Worm (Caenorhabditis elegans) whole organism, L1 larva: Measurements from ENCODE around the gene Y73C8C.8.

Experiments used
- C34B4.2 ChIP-seq: sonication (generic microtip); optimal IDR thresholded peaks from 2 replicates; lab custom pipeline; 2017; ENCODE audit warnings: mild to moderate bottlenecking, missing genetic modification characterization, missing compliant biosample characterization
- aha-1 ChIP-seq: fragments of 150-350 bp; optimal IDR thresholded peaks from 2 replicates; lab custom pipeline; 2014; ENCODE audit warnings: missing biosample characterization, missing genetic modification characterization
- alr-1 ChIP-seq: fragments of 200-800 bp; sonication (Bioruptor generic); optimal IDR thresholded peaks from 2 replicates; lab custom pipeline; 2018; ENCODE audit warnings: borderline replicate concordance, mild to moderate bottlenecking, missing genetic modification characterization, missing compliant biosample characterization
- ama-1 ChIP-seq: fragments of 150-350 bp; optimal IDR thresholded peaks from 2 replicates; lab custom pipeline; 2014
- ceh-8 ChIP-seq: fragments of 200-800 bp; sonication (Bioruptor generic); optimal IDR thresholded peaks from 2 replicates; lab custom pipeline; 2018; ENCODE audit warnings: mild to moderate bottlenecking, missing genetic modification characterization, moderate library complexity, missing compliant biosample characterization
- ceh-82 ChIP-seq, 3 experiments: fragments of 150-350 bp in 1 of 3; sonication (generic microtip) in 2 of 3; optimal IDR thresholded peaks; 2 replicates each; lab custom pipeline; 2014 to 2017; ENCODE audit warnings: missing biosample characterization in 3 of 3, missing genetic modification characterization in 3 of 3
- ceh-90 ChIP-seq: sonication (generic microtip); optimal IDR thresholded peaks from 2 replicates; lab custom pipeline; 2016; ENCODE audit warnings: missing genetic modification characterization, missing compliant biosample characterization
- ces-1 ChIP-seq: fragments of 150-350 bp; optimal IDR thresholded peaks from 2 replicates; lab custom pipeline; 2014; ENCODE audit warnings: missing biosample characterization, missing genetic modification reagents, missing genetic modification characterization
- dsc-1 ChIP-seq: sonication (generic microtip); optimal IDR thresholded peaks from 2 replicates; lab custom pipeline; 2016; ENCODE audit warnings: mild to moderate bottlenecking, missing genetic modification characterization, missing compliant biosample characterization
- efl-1 ChIP-seq, 4 experiments: fragments of 150-350 bp; optimal IDR thresholded peaks in 3 of 4; peaks in 1 of 4; 1 replicate in 1 of 4; 2 replicates in 3 of 4; lab custom pipeline; 2014; ENCODE audit warnings: missing biosample characterization in 2 of 4, missing genetic modification characterization in 2 of 4, missing genetic modification reagents in 2 of 4
- egl-13 ChIP-seq: sonication (generic microtip); optimal IDR thresholded peaks from 2 replicates; lab custom pipeline; 2016; ENCODE audit warnings: missing genotype, missing genetic modification reagents, missing genetic modification characterization, missing compliant biosample characterization
- fkh-10 ChIP-seq: sonication (generic microtip); optimal IDR thresholded peaks from 2 replicates; lab custom pipeline; 2017; ENCODE audit warnings: missing biosample characterization, missing genetic modification reagents, missing genetic modification characterization
- grh-1 ChIP-seq: fragments of 200-800 bp; sonication (Bioruptor generic); IDR thresholded peaks from 2 replicates; pipeline ENCODE4 v1.3.6; 2022; ENCODE audit warnings: missing genetic modification reagents, missing genetic modification characterization, missing compliant biosample characterization
- hpl-2 ChIP-seq: fragments of 150-350 bp; optimal IDR thresholded peaks from 2 replicates; lab custom pipeline; 2014; ENCODE audit warnings: missing biosample characterization, missing genetic modification reagents, missing genetic modification characterization
- irx-1 ChIP-seq: sonication (generic microtip); optimal IDR thresholded peaks from 2 replicates; lab custom pipeline; 2016; ENCODE audit warnings: missing genetic modification characterization, missing compliant biosample characterization
- lin-39 ChIP-seq: fragments of 150-350 bp; optimal IDR thresholded peaks from 2 replicates; lab custom pipeline; 2014; ENCODE audit warnings: missing biosample characterization, missing genetic modification reagents, missing genetic modification characterization
- mdl-1 ChIP-seq, 2 experiments: fragments of 150-350 bp; optimal IDR thresholded peaks; 2 replicates each; lab custom pipeline; 2014 to 2017; ENCODE audit warnings: missing biosample characterization in 2 of 2, missing genetic modification characterization in 2 of 2, inconsistent platforms in 1 of 2
- mef-2 ChIP-seq: fragments of 150-350 bp; optimal IDR thresholded peaks from 2 replicates; lab custom pipeline; 2014; ENCODE audit warnings: missing biosample characterization, missing genetic modification characterization
- nhr-19 ChIP-seq: fragments of 200-800 bp; sonication (Bioruptor generic); conservative IDR thresholded peaks from 2 replicates; pipeline ENCODE4 v1.3.6; 2022; ENCODE audit warnings: missing genetic modification characterization, missing compliant biosample characterization
- nhr-237 ChIP-seq: fragments of 150-350 bp; optimal IDR thresholded peaks from 2 replicates; lab custom pipeline; 2014; ENCODE audit warnings: missing biosample characterization, missing genetic modification characterization
- nhr-47 ChIP-seq: sonication (generic microtip); optimal IDR thresholded peaks from 2 replicates; lab custom pipeline; 2016; ENCODE audit warnings: mild to moderate bottlenecking, missing genetic modification characterization, moderate library complexity, missing compliant biosample characterization
- nhr-76 ChIP-seq: sonication (generic microtip); optimal IDR thresholded peaks from 2 replicates; lab custom pipeline; 2017; ENCODE audit warnings: missing biosample characterization, missing genetic modification characterization
- nhr-85 ChIP-seq: sonication (generic microtip); peaks from one replicate; lab custom pipeline; 2016; ENCODE audit warnings: missing genetic modification characterization, inconsistent platforms, missing compliant biosample characterization
- nhr-90 ChIP-seq: sonication (generic microtip); optimal IDR thresholded peaks from 2 replicates; lab custom pipeline; 2016; ENCODE audit warnings: mild to moderate bottlenecking, missing genetic modification characterization, missing compliant biosample characterization; ENCODE audit not compliant: poor library complexity
- pag-3 ChIP-seq: sonication (generic microtip); optimal IDR thresholded peaks from 2 replicates; lab custom pipeline; 2017; ENCODE audit warnings: missing genetic modification characterization, mild to moderate bottlenecking, missing compliant biosample characterization, antibody characterized with exemption, borderline replicate concordance; ENCODE audit not compliant: insufficient read depth
- pax-3 ChIP-seq: fragments of 200-800 bp; sonication (Bioruptor generic); optimal IDR thresholded peaks from 2 replicates; lab custom pipeline; 2018; ENCODE audit warnings: mild to moderate bottlenecking, missing genetic modification characterization, moderate library complexity, missing compliant biosample characterization
- pqm-1 ChIP-seq: sonication (generic microtip); optimal IDR thresholded peaks from 3 replicates; lab custom pipeline; 2017; ENCODE audit warnings: missing biosample characterization, missing genetic modification characterization
- skn-1 ChIP-seq: fragments of 150-350 bp; optimal IDR thresholded peaks from 2 replicates; lab custom pipeline; 2014; ENCODE audit warnings: missing biosample characterization, missing genetic modification characterization
- snu-23 ChIP-seq: sonication (generic microtip); optimal IDR thresholded peaks from 2 replicates; lab custom pipeline; 2016; ENCODE audit warnings: missing genetic modification characterization, missing compliant biosample characterization
- sox-4 ChIP-seq: sonication (generic microtip); optimal IDR thresholded peaks from 2 replicates; lab custom pipeline; 2016; ENCODE audit warnings: missing genetic modification characterization, missing compliant biosample characterization
- sptf-1 ChIP-seq: fragments of 150-350 bp; optimal IDR thresholded peaks from 2 replicates; lab custom pipeline; 2014; ENCODE audit warnings: missing biosample characterization, missing genetic modification characterization
- sup-37 ChIP-seq: fragments of 200-800 bp; sonication (Bioruptor generic); optimal IDR thresholded peaks from 2 replicates; lab custom pipeline; 2018; ENCODE audit warnings: mild to moderate bottlenecking, missing genetic modification characterization, missing compliant biosample characterization
- unc-62 ChIP-seq: fragments of 150-350 bp; optimal IDR thresholded peaks from 2 replicates; lab custom pipeline; 2014; ENCODE audit warnings: missing biosample characterization, missing genetic modification reagents, missing genetic modification characterization
- unc-98 ChIP-seq: fragments of 200-800 bp; sonication (Bioruptor generic); IDR thresholded peaks from 2 replicates; pipeline ENCODE4 v1.3.6; 2022; ENCODE audit warnings: missing genetic modification characterization, missing compliant biosample characterization
- xbp-1 ChIP-seq: sonication (generic microtip); optimal IDR thresholded peaks from 2 replicates; lab custom pipeline; 2016; ENCODE audit warnings: missing genetic modification characterization, missing compliant biosample characterization
- zag-1 ChIP-seq: fragments of 150-350 bp; optimal IDR thresholded peaks from 2 replicates; lab custom pipeline; 2014; ENCODE audit warnings: missing biosample characterization, missing genetic modification characterization
- ztf-11 ChIP-seq, 2 experiments: sonication (generic microtip); optimal IDR thresholded peaks; 2 replicates each; lab custom pipeline; 2016 to 2017; ENCODE audit warnings: missing genetic modification characterization in 2 of 2, missing biosample characterization in 1 of 2, missing compliant biosample characterization in 1 of 2
- ztf-4 ChIP-seq: fragments of 150-350 bp; optimal IDR thresholded peaks from 2 replicates; lab custom pipeline; 2014; ENCODE audit warnings: missing biosample characterization, missing genetic modification characterization

Gene Y73C8C.8

ce11 chrV:3159252-3159651, 45.6 kb upstream of the Y73C8C.8 start, which contains the start of gene C36C5.12:
Gene C36C5.12 (minus strand): TSS chrV:3159352.
- TF ChIP-seq efl-1 (optimal IDR thresholded peaks at IDR 0.05; lab: Kevin White, UChicago), result no peak
- peak in 1 of 2 experiments; percentile 29 for TF ChIP-seq efl-1 (GFP tag; optimal IDR thresholded peaks at IDR 0.05 in 1 of 2; lab: Kevin White, UChicago)
- TF ChIP-seq ceh-90 (tag; lab: Kevin White, UChicago), result no peak

- TF ChIP-seq pax-3 (no peak), ces-1 (GFP tag; lab: Kevin White, UChicago) (no peak), irx-1 (tag; lab: Kevin White, UChicago) (no peak), skn-1 (tag; lab: Kevin White, UChicago) (no peak), aha-1 (no peak), grh-1 (no peak), dsc-1 (tag; lab: Kevin White, UChicago) (no peak), snu-23 (GFP tag; lab: Kevin White, UChicago) (no peak), sptf-1 (no peak), ztf-4 (tag; lab: Kevin White, UChicago) (no peak), ceh-90 (tag; lab: Kevin White, UChicago) (no peak), C34B4.2 (no peak)
Measured at ce11 chrV:3158379-3158778, 44.7 kb upstream of the Y73C8C.8 start.

ce11 chrV:3156786-3157185, 43.1 kb upstream of the Y73C8C.8 start, which contains the start of gene exh-1:
Gene exh-1 (plus strand): TSS chrV:3157086.
- TF ChIP-seq sox-4 (no peak), pag-3 (no peak), nhr-47 (no peak)

ce11 chrV:3155072-3155471, 41.4 kb upstream of the Y73C8C.8 start, which contains the start of gene srab-7:
Gene srab-7 (minus strand): TSS chrV:3155172.
- TF ChIP-seq ceh-82 (tag; optimal IDR thresholded peaks at IDR 0.05; lab: Kevin White, UChicago), result no peak
- TF ChIP-seq, all 84 proteins: peak for 0

ce11 chrV:3151862-3152261, 38.2 kb upstream of the Y73C8C.8 start, which contains the start of gene srab-6:
Gene srab-6 (minus strand): TSS chrV:3151962.
- no peak for TF ChIP-seq nhr-85
- no peak for TF ChIP-seq alr-1 (tag; lab: Kevin White, UChicago)
- TF ChIP-seq nhr-90, result no peak
- no peak for TF ChIP-seq pag-3
- no peak for TF ChIP-seq hpl-2
- no peak for TF ChIP-seq lin-39 (tag; lab: Kevin White, UChicago)
- TF ChIP-seq skn-1 (tag; lab: Kevin White, UChicago), result no peak
- TF ChIP-seq unc-62 (GFP tag; lab: Kevin White, UChicago), result no peak
- TF ChIP-seq sup-37, result no peak
- TF ChIP-seq mdl-1 (tag; optimal IDR thresholded peaks at IDR 0.05; lab: Kevin White, UChicago), result no peak
- no peak for TF ChIP-seq nhr-237 (tag; lab: Kevin White, UChicago)
- TF ChIP-seq xbp-1, result no peak
- TF ChIP-seq sox-4, result no peak
- no peak for TF ChIP-seq irx-1 (tag; lab: Kevin White, UChicago)

ce11 chrV:3149910-3150428, 36.3 kb upstream of the Y73C8C.8 start:
- TF ChIP-seq grh-1, result no peak
- no peak for TF ChIP-seq ztf-11 (tag; optimal IDR thresholded peaks at IDR 0.05; lab: Kevin White, UChicago)
- TF ChIP-seq nhr-19 (GFP tag; lab: Robert Waterston, UW), result no peak
- no peak for TF ChIP-seq nhr-237 (tag; lab: Kevin White, UChicago)
- TF ChIP-seq unc-98 (GFP tag; lab: Robert Waterston, UW), result no peak
- TF ChIP-seq ceh-8 (GFP tag; lab: Kevin White, UChicago), result no peak
- TF ChIP-seq fkh-10 (GFP tag; lab: Kevin White, UChicago), result no peak
- TF ChIP-seq pqm-1 (tag; lab: Kevin White, UChicago), result no peak
- no peak for TF ChIP-seq efl-1 (optimal IDR thresholded peaks at IDR 0.05; lab: Kevin White, UChicago)
- TF ChIP-seq efl-1 (GFP tag; optimal IDR thresholded peaks at IDR 0.05 in 1 of 2; lab: Kevin White, UChicago), result no peak
- no peak for TF ChIP-seq nhr-76 (tag; lab: Kevin White, UChicago)
- no peak for TF ChIP-seq mef-2 (tag; lab: Kevin White, UChicago)
- TF ChIP-seq ama-1 (lab: Kevin White, UChicago), result no peak
- TF ChIP-seq zag-1 (tag; lab: Kevin White, UChicago), result no peak
- TF ChIP-seq egl-13 (tag; lab: Kevin White, UChicago), result no peak
- no peak for TF ChIP-seq lin-39 (tag; lab: Kevin White, UChicago)
